Worm (Caenorhabditis elegans) whole organism, early embryonic: Measurements from ENCODE around the gene ZK632.12.

Source experiments
- B0310.2 ChIP-seq: sonication (generic microtip); optimal IDR thresholded peaks from 2 replicates; lab custom pipeline; 2016; ENCODE audit warnings: mild to moderate bottlenecking, missing genetic modification characterization, missing compliant biosample characterization
- F13C5.2 ChIP-seq: sonication (generic microtip); optimal IDR thresholded peaks from 2 replicates; lab custom pipeline; 2017; ENCODE audit warnings: mild to moderate bottlenecking, missing genetic modification characterization, inconsistent platforms, missing compliant biosample characterization
- aly-1 ChIP-seq: sonication (generic microtip); optimal IDR thresholded peaks from 2 replicates; lab custom pipeline; 2016; ENCODE audit warnings: missing genetic modification characterization, missing compliant biosample characterization
- ama-1 ChIP-seq: fragments of 150-350 bp; optimal IDR thresholded peaks from 2 replicates; lab custom pipeline; 2014
- ceh-13 ChIP-seq: fragments of 200-800 bp; sonication (Bioruptor generic); optimal IDR thresholded peaks from 2 replicates; lab custom pipeline; 2018; ENCODE audit warnings: mild to moderate bottlenecking, missing genetic modification characterization, missing compliant biosample characterization
- ceh-36 ChIP-seq: sonication (generic microtip); optimal IDR thresholded peaks from 2 replicates; lab custom pipeline; 2016; ENCODE audit warnings: missing genetic modification characterization, inconsistent platforms, missing compliant biosample characterization
- ets-7 ChIP-seq: sonication (generic microtip); optimal IDR thresholded peaks from 2 replicates; lab custom pipeline; 2016; ENCODE audit warnings: missing genotype, missing genetic modification characterization, missing compliant biosample characterization
- flt-1 ChIP-seq: fragments of 200-800 bp; sonication (Bioruptor generic); IDR thresholded peaks from 2 replicates; pipeline ENCODE4 v1.3.6; 2022; ENCODE audit warnings: missing genetic modification characterization, missing compliant biosample characterization
- hmbx-1 ChIP-seq: sonication (generic microtip); optimal IDR thresholded peaks from 2 replicates; lab custom pipeline; 2016; ENCODE audit warnings: mild to moderate bottlenecking, missing genetic modification characterization, missing compliant biosample characterization
- hmg-4 ChIP-seq: fragments of 200-800 bp; sonication (Bioruptor generic); optimal IDR thresholded peaks from 2 replicates; lab custom pipeline; 2018; ENCODE audit warnings: mild to moderate bottlenecking, missing genetic modification characterization, missing compliant biosample characterization
- hnd-1 ChIP-seq: sonication (generic microtip); optimal IDR thresholded peaks from 2 replicates; lab custom pipeline; 2016; ENCODE audit warnings: missing genetic modification characterization, missing compliant biosample characterization
- pes-1 ChIP-seq: fragments of 200-800 bp; sonication (Bioruptor generic); IDR thresholded peaks from 2 replicates; pipeline ENCODE4 v1.3.6; 2022; ENCODE audit warnings: missing genetic modification reagents, missing genetic modification characterization, missing compliant biosample characterization
- scrt-1 ChIP-seq: fragments of 200-800 bp; sonication (Bioruptor generic); IDR thresholded peaks from 2 replicates; pipeline ENCODE4 v1.3.6; 2022; ENCODE audit warnings: missing genetic modification characterization, missing compliant biosample characterization
- sea-1 ChIP-seq: fragments of 200-800 bp; sonication (Bioruptor generic); conservative IDR thresholded peaks from 2 replicates; pipeline ENCODE4 v1.3.6; 2022; ENCODE audit warnings: missing genetic modification characterization, missing compliant biosample characterization
- tbx-11 ChIP-seq: fragments of 200-800 bp; sonication (Bioruptor generic); IDR thresholded peaks from 2 replicates; pipeline ENCODE4 v1.3.6; 2022; ENCODE audit warnings: missing genetic modification characterization, missing compliant biosample characterization
- tbx-37 ChIP-seq: fragments of 200-800 bp; sonication (Bioruptor generic); conservative IDR thresholded peaks from 2 replicates; pipeline ENCODE4 v1.3.6; 2022; ENCODE audit warnings: missing genetic modification reagents, missing genetic modification characterization, missing compliant biosample characterization
- tra-4 ChIP-seq: sonication (generic microtip); optimal IDR thresholded peaks from 2 replicates; lab custom pipeline; 2017; ENCODE audit warnings: missing genetic modification characterization, missing compliant biosample characterization

ZK632.12 gene

ce11 chrIII:9843715-9844114, 13.1 kb downstream of the ZK632.12 start, which contains the start of gene K11H3.5:
K11H3.5 (plus strand) TSS chrIII:9843768.
- TF ChIP-seq ceh-13 (no peak), ama-1 (lab: Kevin White, UChicago) (no peak), ceh-36 (tag; lab: Kevin White, UChicago) (no peak), aly-1 (tag; lab: Kevin White, UChicago) (no peak), tra-4 (tag; lab: Kevin White, UChicago) (no peak), F13C5.2 (tag; lab: Kevin White, UChicago) (no peak), hnd-1 (tag; lab: Kevin White, UChicago) (no peak), sea-1 (GFP tag; lab: Robert Waterston, UW) (no peak), pes-1 (GFP tag; lab: Robert Waterston, UW) (no peak), B0310.2 (no peak), hmg-4 (GFP tag; lab: Kevin White, UChicago) (no peak)

- no peak for TF ChIP-seq sea-1 (GFP tag; lab: Robert Waterston, UW)
- no peak for TF ChIP-seq aly-1 (tag; lab: Kevin White, UChicago)
- TF ChIP-seq ama-1 (lab: Kevin White, UChicago) = no peak
- no peak for TF ChIP-seq tbx-11 (GFP tag; lab: Robert Waterston, UW)
- TF ChIP-seq ets-7 (tag; lab: Kevin White, UChicago) = no peak
- TF ChIP-seq F13C5.2 (tag; lab: Kevin White, UChicago) = no peak
- TF ChIP-seq tra-4 (tag; lab: Kevin White, UChicago) = no peak
- TF ChIP-seq pes-1 (GFP tag; lab: Robert Waterston, UW) = no peak
- TF ChIP-seq B0310.2 = no peak
- no peak for TF ChIP-seq hmg-4 (GFP tag; lab: Kevin White, UChicago)
These were observed 15.5 kb downstream of the ZK632.12 start, which contains the start of gene K11H3.2 for ce11 chrIII:9846093-9846492. K11H3.2 (plus strand) TSS chrIII:9846393.

ce11 chrIII:9848083-9848482, 17.5 kb downstream of the ZK632.12 start, which contains the start of gene mrpl-36:
mrpl-36 (minus strand) TSS chrIII:9848116.
- no peak for TF ChIP-seq hmbx-1 (tag; lab: Kevin White, UChicago)
- no peak for TF ChIP-seq tbx-37 (GFP tag; lab: Robert Waterston, UW)
- no peak for TF ChIP-seq ceh-36 (tag; lab: Kevin White, UChicago)
- no peak for TF ChIP-seq hmg-4 (GFP tag; lab: Kevin White, UChicago)
- no peak for TF ChIP-seq ets-7 (tag; lab: Kevin White, UChicago)
- TF ChIP-seq F13C5.2 (tag; lab: Kevin White, UChicago) = no peak
- TF ChIP-seq ama-1 (lab: Kevin White, UChicago) = no peak
- TF ChIP-seq tra-4 (tag; lab: Kevin White, UChicago) = no peak
- TF ChIP-seq flt-1 (GFP tag; lab: Robert Waterston, UW) = no peak
- no peak for TF ChIP-seq B0310.2
- TF ChIP-seq aly-1 (tag; lab: Kevin White, UChicago) = no peak
- no peak for TF ChIP-seq sea-1 (GFP tag; lab: Robert Waterston, UW)
- TF ChIP-seq scrt-1 (GFP tag; lab: Robert Waterston, UW) = no peak
- no peak for TF ChIP-seq ceh-13
- no peak for TF ChIP-seq hnd-1 (tag; lab: Kevin White, UChicago)
- no peak for TF ChIP-seq tbx-11 (GFP tag; lab: Robert Waterston, UW)
- TF ChIP-seq pes-1 (GFP tag; lab: Robert Waterston, UW) = no peak

ce11 chrIII:9848603-9849002, 18.0 kb downstream of the ZK632.12 start:
- TF ChIP-seq pes-1 (GFP tag; lab: Robert Waterston, UW) (no peak), sea-1 (GFP tag; lab: Robert Waterston, UW) (no peak), B0310.2 (no peak), tbx-11 (GFP tag; lab: Robert Waterston, UW) (no peak), ets-7 (tag; lab: Kevin White, UChicago) (no peak), F13C5.2 (tag; lab: Kevin White, UChicago) (no peak), hmg-4 (GFP tag; lab: Kevin White, UChicago) (no peak), hmbx-1 (tag; lab: Kevin White, UChicago) (no peak), scrt-1 (GFP tag; lab: Robert Waterston, UW) (no peak), tra-4 (tag; lab: Kevin White, UChicago) (no peak), ceh-13 (no peak), hnd-1 (tag; lab: Kevin White, UChicago) (no peak)

- peak; percentile 73 for TF ChIP-seq scrt-1 (GFP tag; lab: Robert Waterston, UW)
- peak; percentile 74; the same call in 1 of the 2 replicates for TF ChIP-seq tbx-11 (GFP tag; lab: Robert Waterston, UW)
- TF ChIP-seq flt-1 (GFP tag; lab: Robert Waterston, UW) = peak; percentile 71; the same call in 1 of the 2 replicates
- peak; percentile 73 for TF ChIP-seq tbx-37 (GFP tag; lab: Robert Waterston, UW)
- TF ChIP-seq pes-1 (GFP tag; lab: Robert Waterston, UW) = peak; percentile 80
These were observed 18.5 kb downstream of the ZK632.12 start for ce11 chrIII:9849111-9849510.

- TF ChIP-seq hmbx-1 (tag; lab: Kevin White, UChicago) = no peak
- TF ChIP-seq ceh-36 (tag; lab: Kevin White, UChicago) = no peak
- no peak for TF ChIP-seq ceh-13
- no peak for TF ChIP-seq pes-1 (GFP tag; lab: Robert Waterston, UW)
- no peak for TF ChIP-seq ets-7 (tag; lab: Kevin White, UChicago)
- TF ChIP-seq aly-1 (tag; lab: Kevin White, UChicago) = no peak
- TF ChIP-seq tbx-11 (GFP tag; lab: Robert Waterston, UW) = no peak
- TF ChIP-seq tra-4 (tag; lab: Kevin White, UChicago) = no peak
- TF ChIP-seq flt-1 (GFP tag; lab: Robert Waterston, UW) = no peak
- TF ChIP-seq hmg-4 (GFP tag; lab: Kevin White, UChicago) = no peak
- TF ChIP-seq F13C5.2 (tag; lab: Kevin White, UChicago) = no peak
- TF ChIP-seq tbx-37 (GFP tag; lab: Robert Waterston, UW) = no peak
- no peak for TF ChIP-seq scrt-1 (GFP tag; lab: Robert Waterston, UW)
- no peak for TF ChIP-seq hnd-1 (tag; lab: Kevin White, UChicago)
- no peak for TF ChIP-seq sea-1 (GFP tag; lab: Robert Waterston, UW)
- TF ChIP-seq B0310.2 = no peak
These were observed 19.3 kb downstream of the ZK632.12 start for ce11 chrIII:9849950-9850349.

ce11 chrIII:9850877-9851276, 20.3 kb downstream of the ZK632.12 start:
- TF ChIP-seq hnd-1 (tag; lab: Kevin White, UChicago) (no peak), aly-1 (tag; lab: Kevin White, UChicago) (no peak), hmg-4 (GFP tag; lab: Kevin White, UChicago) (no peak), ceh-13 (no peak), ets-7 (tag; lab: Kevin White, UChicago) (no peak), scrt-1 (GFP tag; lab: Robert Waterston, UW) (no peak), tbx-11 (GFP tag; lab: Robert Waterston, UW) (no peak), sea-1 (GFP tag; lab: Robert Waterston, UW) (no peak), pes-1 (GFP tag; lab: Robert Waterston, UW) (no peak), ceh-36 (tag; lab: Kevin White, UChicago) (no peak)
